Worm (Caenorhabditis elegans) whole organism, early embryonic: ENCODE results near the gene C07G3.8.

ENCODE experiments used
- B0310.2 ChIP-seq: sonication (generic microtip); optimal IDR thresholded peaks from 2 replicates; lab custom pipeline; 2016; ENCODE audit warnings: mild to moderate bottlenecking, missing genetic modification characterization, missing compliant biosample characterization
- aly-1 ChIP-seq: sonication (generic microtip); optimal IDR thresholded peaks from 2 replicates; lab custom pipeline; 2016; ENCODE audit warnings: missing genetic modification characterization, missing compliant biosample characterization
- ama-1 ChIP-seq: fragments of 150-350 bp; optimal IDR thresholded peaks from 2 replicates; lab custom pipeline; 2014
- ceh-13 ChIP-seq: fragments of 200-800 bp; sonication (Bioruptor generic); optimal IDR thresholded peaks from 2 replicates; lab custom pipeline; 2018; ENCODE audit warnings: mild to moderate bottlenecking, missing genetic modification characterization, missing compliant biosample characterization
- ets-7 ChIP-seq: sonication (generic microtip); optimal IDR thresholded peaks from 2 replicates; lab custom pipeline; 2016; ENCODE audit warnings: missing genotype, missing genetic modification characterization, missing compliant biosample characterization
- flt-1 ChIP-seq: fragments of 200-800 bp; sonication (Bioruptor generic); IDR thresholded peaks from 2 replicates; pipeline ENCODE4 v1.3.6; 2022; ENCODE audit warnings: missing genetic modification characterization, missing compliant biosample characterization
- hmbx-1 ChIP-seq: sonication (generic microtip); optimal IDR thresholded peaks from 2 replicates; lab custom pipeline; 2016; ENCODE audit warnings: mild to moderate bottlenecking, missing genetic modification characterization, missing compliant biosample characterization
- hmg-4 ChIP-seq: fragments of 200-800 bp; sonication (Bioruptor generic); optimal IDR thresholded peaks from 2 replicates; lab custom pipeline; 2018; ENCODE audit warnings: mild to moderate bottlenecking, missing genetic modification characterization, missing compliant biosample characterization
- hnd-1 ChIP-seq: sonication (generic microtip); optimal IDR thresholded peaks from 2 replicates; lab custom pipeline; 2016; ENCODE audit warnings: missing genetic modification characterization, missing compliant biosample characterization
- pes-1 ChIP-seq: fragments of 200-800 bp; sonication (Bioruptor generic); IDR thresholded peaks from 2 replicates; pipeline ENCODE4 v1.3.6; 2022; ENCODE audit warnings: missing genetic modification reagents, missing genetic modification characterization, missing compliant biosample characterization
- scrt-1 ChIP-seq: fragments of 200-800 bp; sonication (Bioruptor generic); IDR thresholded peaks from 2 replicates; pipeline ENCODE4 v1.3.6; 2022; ENCODE audit warnings: missing genetic modification characterization, missing compliant biosample characterization
- tbx-37 ChIP-seq: fragments of 200-800 bp; sonication (Bioruptor generic); conservative IDR thresholded peaks from 2 replicates; pipeline ENCODE4 v1.3.6; 2022; ENCODE audit warnings: missing genetic modification reagents, missing genetic modification characterization, missing compliant biosample characterization

DNA sequence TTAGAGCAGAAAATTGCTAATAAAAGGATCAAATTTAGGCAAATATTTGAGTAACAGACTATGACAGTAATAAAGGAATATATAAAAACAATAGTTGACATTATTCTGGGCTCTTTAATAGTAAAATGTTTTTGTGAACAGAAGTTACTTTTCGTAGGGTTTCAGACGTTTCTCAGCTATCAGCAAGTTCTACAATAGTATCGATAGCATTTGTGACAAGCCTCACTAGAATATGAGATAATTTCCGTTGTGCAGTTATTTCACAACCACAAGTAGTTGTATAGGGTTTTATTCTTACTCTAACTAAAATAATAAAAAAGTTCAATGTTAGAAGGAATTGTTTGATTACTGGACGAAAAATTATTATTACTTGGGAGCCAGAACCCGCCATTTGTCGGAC is 44.6 kb upstream of the C07G3.8 start, which contains the start of gene srbc-68:
- TF ChIP-seq ets-7 (tag; lab: Kevin White, UChicago), result no peak
- no peak for TF ChIP-seq ama-1 (lab: Kevin White, UChicago)
- no peak for TF ChIP-seq flt-1 (GFP tag; lab: Robert Waterston, UW)
- TF ChIP-seq aly-1 (tag; lab: Kevin White, UChicago), result no peak
- TF ChIP-seq pes-1 (GFP tag; lab: Robert Waterston, UW), result no peak
- TF ChIP-seq hmg-4 (GFP tag; lab: Kevin White, UChicago), result no peak
- no peak for TF ChIP-seq hnd-1 (tag; lab: Kevin White, UChicago)
- no peak for TF ChIP-seq tbx-37 (GFP tag; lab: Robert Waterston, UW)
- TF ChIP-seq hmbx-1, result no peak
- TF ChIP-seq scrt-1 (GFP tag; lab: Robert Waterston, UW), result no peak
- no peak for TF ChIP-seq B0310.2
- no peak for TF ChIP-seq ceh-13 (GFP tag; lab: Kevin White, UChicago)
